Worm (Caenorhabditis elegans): Measurements from ENCODE around the gene mtp-18.

The mtp-18 gene

DNA sequence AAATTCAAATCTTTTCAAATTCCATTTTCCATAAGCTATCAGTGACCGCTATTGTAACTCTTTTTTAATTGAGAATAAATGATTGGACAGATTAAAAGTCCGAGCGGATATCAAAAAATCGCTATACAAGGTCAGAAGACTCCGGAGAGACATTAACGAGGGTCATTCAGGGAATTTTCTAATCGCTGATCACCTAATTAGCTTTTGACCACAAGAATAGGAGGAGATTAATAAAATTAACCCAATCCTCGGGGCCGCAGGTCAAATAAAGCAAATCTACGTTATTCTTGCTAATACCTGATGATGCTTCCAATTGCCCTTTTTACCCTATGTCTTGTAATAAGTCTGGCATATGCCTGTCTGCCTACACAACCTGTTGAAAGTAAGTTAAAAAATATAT is 32.5 kb downstream of the mtp-18 start, which contains the start of gene T25B2.1:
T25B2.1 (plus strand) TSS at position 301 of the 400 bp plus-strand sequence.
- TF ChIP-seq dao-5 (tag; optimal IDR thresholded peaks at IDR 0.05) (no peak), him-1 (tag; optimal IDR thresholded peaks at IDR 0.05) (no peak), W03F9.2 (tag; optimal IDR thresholded peaks at IDR 0.05) (no peak)

ce11 chrX:6169252-6169651 is 37.0 kb downstream of the mtp-18 start, which contains the start of gene T25B2.2:
TSS of gene T25B2.2 (plus strand) at chrX:6169643.
- TF ChIP-seq him-1 (tag; optimal IDR thresholded peaks at IDR 0.05) (no peak), dao-5 (tag; optimal IDR thresholded peaks at IDR 0.05) (no peak), W03F9.2 (tag; optimal IDR thresholded peaks at IDR 0.05) (no peak)

DNA sequence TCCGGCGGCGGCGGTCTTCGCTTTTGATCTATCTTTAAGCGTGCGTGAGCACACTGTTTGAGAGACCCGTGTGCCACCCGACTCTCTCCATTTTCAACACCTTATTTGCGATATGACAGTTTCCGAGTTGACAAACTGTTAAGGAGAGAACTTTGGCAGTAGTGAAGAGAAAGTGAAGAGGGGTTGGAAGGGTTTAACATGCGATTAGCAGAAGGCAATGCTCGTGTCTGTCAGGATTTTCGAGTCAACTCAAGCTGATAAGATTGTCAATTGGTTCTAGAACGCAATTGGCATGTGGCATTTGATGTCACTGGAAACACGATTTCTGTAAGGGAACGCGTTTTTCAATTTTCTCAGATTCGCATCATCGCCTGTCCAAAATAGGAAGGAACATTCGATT is 38.8 kb downstream of the mtp-18 start:
- TF ChIP-seq him-1 (tag; optimal IDR thresholded peaks at IDR 0.05): no peak
- TF ChIP-seq dao-5 (tag; optimal IDR thresholded peaks at IDR 0.05): no peak
- no peak for TF ChIP-seq W03F9.2 (tag; optimal IDR thresholded peaks at IDR 0.05)

ce11 chrX:6162037-6162436 is 44.2 kb downstream of the mtp-18 start:
- TF ChIP-seq him-1 (tag; optimal IDR thresholded peaks at IDR 0.05): no peak
- TF ChIP-seq dao-5 (tag; optimal IDR thresholded peaks at IDR 0.05): no peak
- TF ChIP-seq W03F9.2 (tag; optimal IDR thresholded peaks at IDR 0.05): no peak

ce11 chrX:6160427-6160826 is 45.8 kb downstream of the mtp-18 start, which contains the start of gene odd-2:
TSS of gene odd-2 (minus strand) at chrX:6160527.
- TF ChIP-seq dao-5 (tag; optimal IDR thresholded peaks at IDR 0.05): no peak
- no peak for TF ChIP-seq W03F9.2 (tag; optimal IDR thresholded peaks at IDR 0.05)
- no peak for TF ChIP-seq him-1 (tag; optimal IDR thresholded peaks at IDR 0.05)

- TF ChIP-seq W03F9.2 (tag; optimal IDR thresholded peaks at IDR 0.05): no peak
- TF ChIP-seq dao-5 (tag; optimal IDR thresholded peaks at IDR 0.05): no peak
- no peak for TF ChIP-seq him-1 (tag; optimal IDR thresholded peaks at IDR 0.05)
Observed at ce11 chrX:6159562-6159961, 46.6 kb downstream of the mtp-18 start.

- no peak for TF ChIP-seq dao-5 (tag; optimal IDR thresholded peaks at IDR 0.05)
- no peak for TF ChIP-seq him-1 (tag; optimal IDR thresholded peaks at IDR 0.05)
- TF ChIP-seq W03F9.2 (tag; optimal IDR thresholded peaks at IDR 0.05): no peak
Observed at ce11 chrX:6157411-6157916, 48.7 kb downstream of the mtp-18 start.

DNA sequence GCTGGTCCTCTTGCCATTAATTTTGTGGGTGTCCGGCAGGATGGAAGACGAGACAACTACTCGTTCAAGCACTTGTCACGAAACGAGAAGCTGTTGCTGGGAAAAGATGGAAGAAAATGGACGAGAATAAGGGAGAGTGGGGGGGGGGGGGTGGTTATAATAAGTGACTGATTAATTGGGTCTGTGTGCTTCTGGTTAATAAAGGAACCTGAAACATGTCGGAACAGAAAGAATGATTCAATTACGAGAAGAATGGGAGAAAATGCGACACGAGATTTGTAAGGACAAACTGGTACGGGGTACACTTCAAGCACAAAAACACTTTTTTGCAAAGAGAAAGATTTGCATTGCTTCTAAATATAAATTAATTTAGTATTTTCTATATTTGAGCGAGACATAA is 50.8 kb downstream of the mtp-18 start:
- TF ChIP-seq W03F9.2 (tag; optimal IDR thresholded peaks at IDR 0.05) (no peak), dao-5 (tag; optimal IDR thresholded peaks at IDR 0.05) (no peak), him-1 (tag; optimal IDR thresholded peaks at IDR 0.05) (no peak)

All from whole organism, L4/young adult.